Fruit fly (Drosophila melanogaster) whole organism, embryonic: ENCODE data around the gene M6.

ENCODE experiments used
- Aef1 ChIP-seq: fragments of 200-800 bp; sonication (Bioruptor generic); IDR thresholded peaks from 3 replicates; pipeline ENCODE4 v1.3.6; 2022; ENCODE audit warnings: missing biosample characterization, missing genetic modification characterization
- BEAF-32 ChIP-seq: fragments of 200-800 bp; sonication (Bioruptor generic); optimal IDR thresholded peaks from 3 replicates; lab custom pipeline; 2017; ENCODE audit warnings: missing biosample characterization, missing genetic modification characterization, mild to moderate bottlenecking, moderate library complexity, missing genetic modification reagents
- Blimp-1 ChIP-seq: fragments of 200-800 bp; sonication (Bioruptor generic); optimal IDR thresholded peaks from 3 replicates; lab custom pipeline; 2018; ENCODE audit warnings: missing biosample characterization, missing genetic modification characterization, mild to moderate bottlenecking, moderate library complexity, missing genetic modification reagents
- CG1024 ChIP-seq: fragments of 200-800 bp; sonication (Bioruptor generic); IDR thresholded peaks from 2 replicates; pipeline ENCODE4 v1.3.6; 2022; ENCODE audit warnings: missing biosample characterization, missing genetic modification characterization
- CG10565 ChIP-seq: fragments of 200-800 bp; sonication (Bioruptor generic); optimal IDR thresholded peaks from 3 replicates; lab custom pipeline; 2016; ENCODE audit warnings: missing biosample characterization, mild to moderate bottlenecking, missing genetic modification characterization
- CG11085 ChIP-seq: fragments of 200-800 bp; sonication (Bioruptor generic); IDR thresholded peaks from 2 replicates; pipeline ENCODE4 v1.3.6; 2022; ENCODE audit warnings: missing biosample characterization, missing genetic modification characterization
- CG1233 ChIP-seq: fragments of 200-800 bp; sonication (Bioruptor generic); optimal IDR thresholded peaks from 4 replicates; lab custom pipeline; 2018; ENCODE audit warnings: missing biosample characterization, mild to moderate bottlenecking, missing genetic modification characterization
- CG14860 ChIP-seq: fragments of 200-800 bp; sonication (Bioruptor generic); IDR thresholded peaks from 3 replicates; pipeline ENCODE4 v1.3.6; 2022; ENCODE audit warnings: missing biosample characterization, missing genetic modification characterization; ENCODE audit not compliant: partially characterized antibody
- CG15601 ChIP-seq: fragments of 200-800 bp; sonication (Bioruptor generic); optimal IDR thresholded peaks from 3 replicates; lab custom pipeline; 2019; ENCODE audit warnings: missing biosample characterization, mild to moderate bottlenecking, missing genetic modification characterization, moderate library complexity
- CG15696 ChIP-seq: fragments of 200-800 bp; sonication (Bioruptor generic); optimal IDR thresholded peaks from 2 replicates; lab custom pipeline; 2019; ENCODE audit warnings: missing biosample characterization, mild to moderate bottlenecking, missing genetic modification characterization, moderate library complexity
- CG2875 ChIP-seq: fragments of 200-800 bp; sonication (Bioruptor generic); optimal IDR thresholded peaks from 2 replicates; lab custom pipeline; 2017; ENCODE audit warnings: missing biosample characterization, mild to moderate bottlenecking, missing genetic modification characterization, missing genetic modification reagents
- CG30020 ChIP-seq: fragments of 200-800 bp; optimal IDR thresholded peaks from 2 replicates; lab custom pipeline; 2019; ENCODE audit warnings: missing biosample characterization, mild to moderate bottlenecking, missing genetic modification characterization, moderate library complexity
- CG30431 ChIP-seq: fragments of 200-800 bp; sonication (Bioruptor generic); optimal IDR thresholded peaks from 2 replicates; lab custom pipeline; 2017; ENCODE audit warnings: missing biosample characterization, missing genetic modification characterization
- CG6254 ChIP-seq: fragments of 200-800 bp; sonication (Bioruptor generic); optimal IDR thresholded peaks from 3 replicates; lab custom pipeline; 2017; ENCODE audit warnings: mild to moderate bottlenecking, missing biosample characterization, missing genetic modification reagents, missing genetic modification characterization
- CG7271 ChIP-seq: fragments of 200-800 bp; sonication (Bioruptor generic); optimal IDR thresholded peaks from 2 replicates; lab custom pipeline; 2018; ENCODE audit warnings: missing biosample characterization, mild to moderate bottlenecking, missing genetic modification characterization, moderate library complexity
- CG7839 ChIP-seq: fragments of 200-800 bp; sonication (Bioruptor generic); optimal IDR thresholded peaks from 3 replicates; lab custom pipeline; 2018; ENCODE audit warnings: missing biosample characterization, mild to moderate bottlenecking, missing genetic modification characterization, moderate library complexity
- CG7963 ChIP-seq: fragments of 200-800 bp; sonication (Bioruptor generic); IDR thresholded peaks from 3 replicates; pipeline ENCODE4 v1.3.6; 2022; ENCODE audit warnings: missing biosample characterization, missing genetic modification characterization; ENCODE audit not compliant: partially characterized antibody
- Dll ChIP-seq: fragments of 200-800 bp; sonication (Bioruptor generic); IDR thresholded peaks from 4 replicates; pipeline ENCODE4 v1.3.6; 2022; ENCODE audit warnings: missing biosample characterization, missing genetic modification characterization; ENCODE audit not compliant: partially characterized antibody
- E2f2 ChIP-seq: fragments of 200-800 bp; sonication (Bioruptor generic); IDR thresholded peaks from 2 replicates; pipeline ENCODE4 v1.3.6; 2022; ENCODE audit warnings: missing biosample characterization, missing genetic modification characterization
- Gsc ChIP-seq: fragments of 200-800 bp; sonication (Bioruptor generic); IDR thresholded peaks from 2 replicates; pipeline ENCODE4 v1.3.6; 2022; ENCODE audit warnings: missing biosample characterization, missing genetic modification characterization
- Hand ChIP-seq: fragments of 200-800 bp; sonication (Bioruptor generic); optimal IDR thresholded peaks from 2 replicates; lab custom pipeline; 2017; ENCODE audit warnings: mild to moderate bottlenecking, missing biosample characterization, missing genetic modification reagents, missing genetic modification characterization
- NC2β ChIP-seq: fragments of 200-800 bp; sonication (Bioruptor generic); optimal IDR thresholded peaks from 2 replicates; lab custom pipeline; 2016; ENCODE audit warnings: missing biosample characterization, missing genetic modification characterization
- Nf-YA ChIP-seq: fragments of 200-800 bp; sonication (Bioruptor generic); IDR thresholded peaks from 2 replicates; pipeline ENCODE4 v1.3.6; 2022; ENCODE audit warnings: missing biosample characterization, missing genetic modification characterization
- Rx ChIP-seq: fragments of 200-800 bp; sonication (Bioruptor generic); IDR thresholded peaks from 2 replicates; pipeline ENCODE4 v1.3.6; 2022; ENCODE audit warnings: missing biosample characterization, missing genetic modification characterization
- Vsx1 ChIP-seq: fragments of 200-800 bp; sonication (Bioruptor generic); optimal IDR thresholded peaks from 2 replicates; lab custom pipeline; 2017; ENCODE audit warnings: missing biosample characterization, mild to moderate bottlenecking, missing genetic modification characterization, missing genetic modification reagents
- bigmax ChIP-seq: fragments of 200-800 bp; sonication (Bioruptor generic); optimal IDR thresholded peaks from 2 replicates; lab custom pipeline; 2018; ENCODE audit warnings: missing biosample characterization, mild to moderate bottlenecking, missing genetic modification characterization
- br ChIP-seq: fragments of >200 bp; optimal IDR thresholded peaks from 2 replicates; lab custom pipeline; 2017
- bsh ChIP-seq, 2 experiments: fragments of 200-800 bp; sonication (Bioruptor generic); optimal IDR thresholded peaks; 2 replicates each; lab custom pipeline; 2017 to 2018; ENCODE audit warnings: mild to moderate bottlenecking in 2 of 2, missing biosample characterization in 2 of 2, missing genetic modification characterization in 2 of 2, moderate library complexity in 1 of 2
- cato ChIP-seq: fragments of 200-800 bp; sonication (Bioruptor generic); optimal IDR thresholded peaks from 2 replicates; lab custom pipeline; 2016; ENCODE audit warnings: missing biosample characterization, missing genetic modification characterization, borderline replicate concordance
- crc ChIP-seq: fragments of 200-800 bp; sonication (Bioruptor generic); optimal IDR thresholded peaks from 2 replicates; lab custom pipeline; 2016; ENCODE audit warnings: missing biosample characterization, missing genetic modification characterization
- cwo ChIP-seq: fragments of 200-800 bp; sonication (Bioruptor generic); optimal IDR thresholded peaks from 3 replicates; lab custom pipeline; 2017; ENCODE audit warnings: missing biosample characterization, missing genetic modification characterization, mild to moderate bottlenecking, moderate library complexity, missing genetic modification reagents
- fd3F ChIP-seq: fragments of 200-800 bp; sonication (Bioruptor generic); optimal IDR thresholded peaks from 2 replicates; lab custom pipeline; 2018; ENCODE audit warnings: missing biosample characterization, mild to moderate bottlenecking, missing genetic modification characterization, moderate library complexity
- fu2 ChIP-seq: fragments of 200-800 bp; sonication (Bioruptor generic); optimal IDR thresholded peaks from 2 replicates; lab custom pipeline; 2016; ENCODE audit warnings: missing biosample characterization, missing genetic modification characterization
- gce ChIP-seq: fragments of 200-800 bp; sonication (Bioruptor generic); IDR thresholded peaks from 3 replicates; pipeline ENCODE4 v1.3.6; 2022; ENCODE audit warnings: missing biosample characterization, missing genetic modification characterization
- hkb ChIP-seq, 2 experiments: fragments of 200-800 bp in 1 of 2; fragments of >200 bp in 1 of 2; sonication (Bioruptor generic) in 1 of 2; IDR thresholded peaks in 1 of 2; optimal IDR thresholded peaks in 1 of 2; 2 replicates each; pipeline versions ENCODE4 v1.3.6 to Lab custom; 2017 to 2022; ENCODE audit warnings: missing biosample characterization in 1 of 2, missing genetic modification characterization in 1 of 2
- jigr1 ChIP-seq: fragments of 200-800 bp; sonication (Bioruptor generic); IDR thresholded peaks from 3 replicates; pipeline ENCODE4 v1.3.6; 2022; ENCODE audit warnings: missing biosample characterization, missing genetic modification characterization
- kni ChIP-seq: fragments of 200-800 bp; sonication (Bioruptor generic); optimal IDR thresholded peaks from 3 replicates; lab custom pipeline; 2017; ENCODE audit warnings: mild to moderate bottlenecking, missing biosample characterization, missing genetic modification reagents, missing genetic modification characterization
- lmd ChIP-seq: fragments of 200-800 bp; sonication (Bioruptor generic); IDR thresholded peaks from 2 replicates; pipeline ENCODE4 v1.3.6; 2022; ENCODE audit warnings: missing biosample characterization, missing genetic modification characterization
- lola ChIP-seq, 3 experiments: fragments of >200 bp in 2 of 3; fragments of 200-800 bp in 1 of 3; sonication (Bioruptor generic) in 1 of 3; optimal IDR thresholded peaks; 2 replicates each; lab custom pipeline; 2017 to 2019; ENCODE audit warnings: missing biosample characterization in 3 of 3, missing genetic modification characterization in 3 of 3, mild to moderate bottlenecking in 1 of 3, moderate library complexity in 1 of 3
- nerfin-1 ChIP-seq: fragments of 200-800 bp; sonication (Bioruptor generic); optimal IDR thresholded peaks from 3 replicates; lab custom pipeline; 2019; ENCODE audit warnings: missing biosample characterization, mild to moderate bottlenecking, missing genetic modification characterization, moderate library complexity
- pita ChIP-seq: fragments of 200-800 bp; sonication (Bioruptor generic); optimal IDR thresholded peaks from 2 replicates; lab custom pipeline; 2017; ENCODE audit warnings: missing biosample characterization, mild to moderate bottlenecking, missing genetic modification characterization
- pnt ChIP-seq: fragments of 200-800 bp; sonication (Bioruptor generic); optimal IDR thresholded peaks from 3 replicates; lab custom pipeline; 2016; ENCODE audit warnings: missing biosample characterization, missing genetic modification characterization
- ro ChIP-seq: fragments of 200-800 bp; sonication (Bioruptor generic); IDR thresholded peaks from 2 replicates; pipeline ENCODE4 v1.3.6; 2022; ENCODE audit warnings: missing biosample characterization, missing genetic modification characterization
- shn ChIP-seq: fragments of 200-800 bp; sonication (Bioruptor generic); optimal IDR thresholded peaks from 3 replicates; lab custom pipeline; 2016; ENCODE audit warnings: missing biosample characterization, missing genetic modification characterization
- sob ChIP-seq: fragments of 200-800 bp; sonication (Bioruptor generic); IDR thresholded peaks from 2 replicates; pipeline ENCODE4 v1.3.6; 2022; ENCODE audit warnings: missing biosample characterization, missing genetic modification characterization
- tio ChIP-seq: fragments of 200-800 bp; sonication (Bioruptor generic); optimal IDR thresholded peaks from 2 replicates; lab custom pipeline; 2017; ENCODE audit warnings: missing biosample characterization, missing genetic modification characterization, inconsistent platforms
- tna ChIP-seq: fragments of 200-800 bp; sonication (Bioruptor generic); IDR thresholded peaks from 2 replicates; pipeline ENCODE4 v1.3.6; 2022; ENCODE audit warnings: missing biosample characterization, missing genetic modification characterization; ENCODE audit not compliant: partially characterized antibody
- toy ChIP-seq: fragments of 200-800 bp; sonication (Bioruptor generic); IDR thresholded peaks from 2 replicates; pipeline ENCODE4 v1.3.6; 2022; ENCODE audit warnings: missing biosample characterization, missing genetic modification characterization
- vfl ChIP-seq: fragments of 200-800 bp; sonication (Bioruptor generic); optimal IDR thresholded peaks from 2 replicates; lab custom pipeline; 2016; ENCODE audit warnings: missing biosample characterization, missing genetic modification characterization
- zf30C ChIP-seq: fragments of 200-800 bp; sonication (Bioruptor generic); optimal IDR thresholded peaks from 3 replicates; lab custom pipeline; 2018; ENCODE audit warnings: missing biosample characterization, mild to moderate bottlenecking, missing genetic modification characterization

Gene M6

DNA sequence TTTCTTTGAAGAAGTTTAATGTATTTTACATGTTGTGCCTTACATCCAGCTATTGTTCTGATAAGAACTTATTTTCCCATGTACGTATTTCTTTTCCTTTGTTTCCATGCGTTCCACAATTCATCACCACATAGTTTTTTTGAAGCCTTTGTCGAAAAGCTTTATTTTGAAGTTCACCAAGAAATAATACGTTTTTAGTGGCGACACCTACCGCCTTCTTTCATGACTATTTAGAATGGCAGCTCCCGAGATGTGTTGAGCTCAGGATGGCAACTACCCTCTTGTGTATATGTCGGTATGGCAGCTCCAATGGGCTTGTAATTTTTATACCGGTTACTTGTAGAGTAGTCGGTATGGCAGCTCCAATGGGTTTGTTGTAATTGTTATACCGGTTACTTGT, 23.8 kb upstream of the M6 start (continued):
- peak; percentile 43 for TF ChIP-seq E2f2
- no peak for TF ChIP-seq CG14860 (GFP tag; lab: Robert Waterston, UW)
- TF ChIP-seq lmd (GFP tag; lab: Robert Waterston, UW) = no peak; the same call in 1 of the 2 replicates
- TF ChIP-seq CG15601 (tag; lab: Kevin White, UChicago) = peak; percentile 71
- no peak for TF ChIP-seq cwo (GFP tag; lab: Kevin White, UChicago)
- TF ChIP-seq gce (GFP tag; lab: Robert Waterston, UW) = no peak
- TF ChIP-seq jigr1 = no peak
- no peak for TF ChIP-seq Vsx1 (GFP tag; lab: Kevin White, UChicago)
- no peak for TF ChIP-seq Nf-YA (GFP tag; lab: Robert Waterston, UW)
- TF ChIP-seq toy (GFP tag; lab: Robert Waterston, UW) = no peak
- TF ChIP-seq zf30C (GFP tag; lab: Kevin White, UChicago) = no peak
- TF ChIP-seq Blimp-1 (GFP tag; lab: Kevin White, UChicago) = no peak
- peak; percentile 13; the same call in 1 of the 2 replicates for TF ChIP-seq tna (GFP tag; lab: Robert Waterston, UW)
- peak; percentile 26 for TF ChIP-seq BEAF-32 (GFP tag; lab: Kevin White, UChicago)
- TF ChIP-seq CG7839 (tag; lab: Kevin White, UChicago) = no peak
- peak; percentile 62 for TF ChIP-seq CG15696 (tag; lab: Kevin White, UChicago)
- no peak for TF ChIP-seq CG11085 (GFP tag; lab: Robert Waterston, UW)
- no peak for TF ChIP-seq fd3F (GFP tag; lab: Kevin White, UChicago)
- peak; percentile 94 for TF ChIP-seq pita
- TF ChIP-seq shn = peak; percentile 15
- peak in 1 of 2 experiments; percentile 7 for TF ChIP-seq bsh (GFP tag; optimal IDR thresholded peaks at IDR 0.05; lab: Kevin White, UChicago)
- TF ChIP-seq CG2875 (GFP tag; lab: Kevin White, UChicago) = no peak
- TF ChIP-seq ro (GFP tag; lab: Robert Waterston, UW) = no peak
- no peak for TF ChIP-seq Rx (GFP tag; lab: Robert Waterston, UW)
- TF ChIP-seq vfl (GFP tag; lab: Kevin White, UChicago) = peak; percentile 9
- no peak for TF ChIP-seq crc (GFP tag; lab: Kevin White, UChicago)
- TF ChIP-seq CG30020 = no peak
- TF ChIP-seq CG10565 (GFP tag; lab: Kevin White, UChicago) = no peak
- no peak for TF ChIP-seq CG7963 (GFP tag; lab: Robert Waterston, UW)
- TF ChIP-seq Aef1 (GFP tag; lab: Robert Waterston, UW) = no peak
- TF ChIP-seq CG1233 (GFP tag; lab: Kevin White, UChicago) = no peak
- TF ChIP-seq NC2β (GFP tag; lab: Kevin White, UChicago) = peak; percentile 29
- peak; percentile 26 for TF ChIP-seq pnt
- TF ChIP-seq Gsc (GFP tag; lab: Robert Waterston, UW) = no peak
- no peak for TF ChIP-seq CG1024 (GFP tag; lab: Robert Waterston, UW)
- no peak for TF ChIP-seq Dll (GFP tag; lab: Robert Waterston, UW)
- TF ChIP-seq sob (GFP tag; lab: Robert Waterston, UW) = no peak
- no peak for TF ChIP-seq tio (GFP tag; lab: Kevin White, UChicago)
- no peak for TF ChIP-seq kni (GFP tag; lab: Kevin White, UChicago)
- no peak for TF ChIP-seq Hand (GFP tag; lab: Kevin White, UChicago)
- no peak for TF ChIP-seq CG6254 (GFP tag; lab: Kevin White, UChicago)
- TF ChIP-seq CG30431 (GFP tag; lab: Kevin White, UChicago) = no peak
- peak; percentile 27 for TF ChIP-seq hkb (optimal IDR thresholded peaks at IDR 0.05; lab: Kevin White, UChicago)
- TF ChIP-seq hkb (GFP tag; IDR thresholded peaks at IDR 0.05; lab: Robert Waterston, UW) = no peak
- peak in 1 of 3 experiments; percentile 6 for TF ChIP-seq lola (GFP tag; optimal IDR thresholded peaks at IDR 0.05; lab: Kevin White, UChicago)
- TF ChIP-seq br = no peak
- TF ChIP-seq fu2 (GFP tag; lab: Kevin White, UChicago) = peak; percentile 19
- no peak for TF ChIP-seq cato
- no peak for TF ChIP-seq CG7271 (tag; lab: Kevin White, UChicago)
- no peak for TF ChIP-seq nerfin-1 (tag; lab: Kevin White, UChicago)
- peak; percentile 9 for TF ChIP-seq bigmax (GFP tag; lab: Kevin White, UChicago)
